Fruit fly (Drosophila melanogaster) whole organism, wandering third instar larva: ENCODE measurements around the gene betaggt-I.

Experiments
- Abd-B ChIP-seq: fragments of >200 bp; optimal IDR thresholded peaks from 2 replicates; lab custom pipeline; 2017; ENCODE audit warnings: missing biosample characterization, missing genetic modification characterization
- CG32264 ChIP-seq: fragments of 200-800 bp; sonication (Bioruptor generic); optimal IDR thresholded peaks from 2 replicates; lab custom pipeline; 2016; ENCODE audit warnings: missing biosample characterization, missing genetic modification characterization
- CG9705 ChIP-seq: fragments of 200-800 bp; sonication (Bioruptor generic); optimal IDR thresholded peaks from 2 replicates; lab custom pipeline; 2018; ENCODE audit warnings: missing biosample characterization, mild to moderate bottlenecking, missing genetic modification characterization
- Dfd ChIP-seq: fragments of >200 bp; optimal IDR thresholded peaks from 2 replicates; lab custom pipeline; 2017; ENCODE audit warnings: missing biosample characterization, missing genetic modification characterization
- Dif ChIP-seq: fragments of 200-275, 200-300 bp; sonication (Bioruptor generic); optimal IDR thresholded peaks from 2 replicates; lab custom pipeline; 2018; ENCODE audit warnings: missing biosample characterization, missing genetic modification characterization; ENCODE audit not compliant: partially characterized antibody
- GATAd ChIP-seq: sonication (Bioruptor generic); optimal IDR thresholded peaks from 2 replicates; lab custom pipeline; 2016; ENCODE audit warnings: missing biosample characterization, missing genetic modification characterization
- HLH106 ChIP-seq: fragments of 200-800 bp; optimal IDR thresholded peaks from 3 replicates; lab custom pipeline; 2019; ENCODE audit warnings: missing biosample characterization, mild to moderate bottlenecking, missing genetic modification characterization, moderate library complexity
- Hnf4 ChIP-seq: fragments of 200-800 bp; sonication (Bioruptor generic); optimal IDR thresholded peaks from 2 replicates; lab custom pipeline; 2016; ENCODE audit warnings: missing biosample characterization, mild to moderate bottlenecking, missing genetic modification characterization
- Hr78 ChIP-seq: fragments of >200 bp; optimal IDR thresholded peaks from 2 replicates; lab custom pipeline; 2017; ENCODE audit warnings: missing biosample characterization, missing genetic modification characterization
- Hr83 ChIP-seq: fragments of 200-300 bp; sonication (Bioruptor generic); optimal IDR thresholded peaks from 2 replicates; lab custom pipeline; 2016; ENCODE audit warnings: missing biosample characterization, mild to moderate bottlenecking, missing genetic modification characterization, moderate library complexity; ENCODE audit not compliant: poor library complexity, severe bottlenecking
- Jra ChIP-seq: sonication (Bioruptor generic); optimal IDR thresholded peaks from 2 replicates; lab custom pipeline; 2016; ENCODE audit warnings: missing biosample characterization, missing genetic modification characterization
- Mio ChIP-seq: sonication (Bioruptor generic); optimal IDR thresholded peaks from 2 replicates; lab custom pipeline; 2016; ENCODE audit warnings: missing biosample characterization, missing genetic modification characterization
- Myc ChIP-seq: fragments of >200 bp; optimal IDR thresholded peaks from 2 replicates; lab custom pipeline; 2017
- OdsH ChIP-seq: fragments of 200-800 bp; sonication (Bioruptor generic); optimal IDR thresholded peaks from 2 replicates; lab custom pipeline; 2016; ENCODE audit warnings: missing biosample characterization, mild to moderate bottlenecking, missing genetic modification characterization
- Rel ChIP-seq, 2 experiments: fragments of 200-800 bp; sonication (Bioruptor generic) in 1 of 2; optimal IDR thresholded peaks; 2 replicates in 1 of 2; 3 replicates in 1 of 2; lab custom pipeline; 2016 to 2019; ENCODE audit warnings: mild to moderate bottlenecking in 2 of 2, missing biosample characterization in 2 of 2, missing genetic modification characterization in 2 of 2, moderate library complexity in 1 of 2
- Sp1 ChIP-seq: fragments of 200-800 bp; sonication (Bioruptor generic); optimal IDR thresholded peaks from 3 replicates; lab custom pipeline; 2019; ENCODE audit warnings: missing biosample characterization, mild to moderate bottlenecking, missing genetic modification characterization, moderate library complexity
- br ChIP-seq: fragments of 200-800 bp; sonication (Bioruptor generic); optimal IDR thresholded peaks from 2 replicates; lab custom pipeline; 2016; ENCODE audit warnings: missing biosample characterization, missing genetic modification characterization
- brk ChIP-seq: fragments of 200-800 bp; sonication (Bioruptor generic); optimal IDR thresholded peaks from 2 replicates; lab custom pipeline; 2016; ENCODE audit warnings: missing biosample characterization, mild to moderate bottlenecking, missing genetic modification characterization
- dl ChIP-seq, 2 experiments: fragments of 175-275, 200-275 bp in 1 of 2; fragments of 200-275 bp in 1 of 2; sonication (Bioruptor generic); optimal IDR thresholded peaks; lab custom pipeline; 2018; ENCODE audit warnings: mild to moderate bottlenecking in 2 of 2, missing biosample characterization in 2 of 2, missing genetic modification characterization in 2 of 2, moderate library complexity in 2 of 2; ENCODE audit not compliant: partially characterized antibody in 2 of 2, insufficient read depth in 1 of 2
- dmrt93B ChIP-seq: fragments of 200-800 bp; sonication (Bioruptor generic); optimal IDR thresholded peaks from 2 replicates; lab custom pipeline; 2018; ENCODE audit warnings: missing biosample characterization, mild to moderate bottlenecking, missing genetic modification characterization
- dsf ChIP-seq: sonication (Bioruptor generic); optimal IDR thresholded peaks from 2 replicates; lab custom pipeline; 2016; ENCODE audit warnings: missing biosample characterization, missing genetic modification characterization, borderline replicate concordance
- ey ChIP-seq: fragments of 200-800 bp; sonication (Bioruptor generic); optimal IDR thresholded peaks from 2 replicates; lab custom pipeline; 2016; ENCODE audit warnings: missing biosample characterization, missing genetic modification characterization
- foxo ChIP-seq, 2 experiments: fragments of 200-800 bp; sonication (Bioruptor generic); optimal IDR thresholded peaks; 2 replicates in 1 of 2; 3 replicates in 1 of 2; lab custom pipeline; 2016 to 2017; ENCODE audit warnings: missing biosample characterization in 2 of 2, missing genetic modification characterization in 2 of 2
- fru ChIP-seq: fragments of 200-800 bp; sonication (Bioruptor generic); optimal IDR thresholded peaks from 3 replicates; lab custom pipeline; 2016; ENCODE audit warnings: missing biosample characterization, mild to moderate bottlenecking, missing genetic modification characterization
- h ChIP-seq: fragments of 200-800 bp; sonication (Bioruptor generic); optimal IDR thresholded peaks from 3 replicates; lab custom pipeline; 2016; ENCODE audit warnings: missing biosample characterization, mild to moderate bottlenecking, missing genetic modification characterization
- jim ChIP-seq: fragments of 175-275, 200-325 bp; sonication (Bioruptor generic); optimal IDR thresholded peaks from 2 replicates; lab custom pipeline; 2016; ENCODE audit warnings: missing biosample characterization, mild to moderate bottlenecking, missing genetic modification characterization
- lola ChIP-seq: fragments of >200 bp; optimal IDR thresholded peaks from 2 replicates; lab custom pipeline; 2017; ENCODE audit warnings: missing biosample characterization, missing genetic modification characterization
- pan ChIP-seq: fragments of >200 bp; optimal IDR thresholded peaks from 2 replicates; lab custom pipeline; 2017
- psq ChIP-seq: fragments of 200-800 bp; sonication (Bioruptor generic); optimal IDR thresholded peaks from 3 replicates; lab custom pipeline; 2017; ENCODE audit warnings: missing biosample characterization, mild to moderate bottlenecking, missing genetic modification characterization, moderate library complexity
- rgr ChIP-seq: fragments of 200-800 bp; sonication (Bioruptor generic); optimal IDR thresholded peaks from 3 replicates; lab custom pipeline; 2016; ENCODE audit warnings: missing biosample characterization, mild to moderate bottlenecking, missing genetic modification characterization
- sage ChIP-seq: fragments of 200-800 bp; sonication (Bioruptor generic); optimal IDR thresholded peaks from 2 replicates; lab custom pipeline; 2016; ENCODE audit warnings: missing biosample characterization, mild to moderate bottlenecking, missing genetic modification characterization
- sv ChIP-seq: fragments of 200-800 bp; sonication (Bioruptor generic); optimal IDR thresholded peaks from 3 replicates; lab custom pipeline; 2016; ENCODE audit warnings: missing biosample characterization, missing genetic modification characterization
- usp ChIP-seq: fragments of >200 bp; optimal IDR thresholded peaks from 2 replicates; lab custom pipeline; 2017; ENCODE audit warnings: missing biosample characterization, missing genetic modification characterization
- woc ChIP-seq: sonication (Bioruptor generic); optimal IDR thresholded peaks from 2 replicates; lab custom pipeline; 2016; ENCODE audit warnings: missing biosample characterization, mild to moderate bottlenecking, missing genetic modification characterization

Gene betaggt-I

DNA sequence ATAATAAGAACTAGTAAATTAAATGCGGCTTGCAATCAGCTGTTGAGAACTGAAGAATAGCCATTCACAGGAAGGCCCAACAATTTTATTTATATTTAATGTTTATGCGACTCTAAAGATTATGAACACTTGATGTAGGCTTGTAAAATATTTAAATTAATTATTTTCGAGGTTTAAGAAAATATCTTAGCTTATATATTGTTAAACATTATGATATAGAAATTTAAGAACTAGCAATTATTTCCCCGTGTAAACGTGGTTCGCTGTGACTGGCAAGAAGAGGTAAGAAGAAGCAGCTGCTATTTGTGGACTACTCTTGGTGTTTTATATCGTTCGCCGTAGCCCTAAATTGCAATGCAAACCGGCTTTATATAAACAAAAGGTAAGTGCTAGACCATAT lies at the start of gene betaggt-I, which contains the start of gene mRpL24:
Gene betaggt-I, plus strand, starts transcription at position 280 of the 400 bp plus-strand sequence.
Gene mRpL24, minus strand, starts transcription at position 62 of the 400 bp plus-strand sequence.
- TF ChIP-seq Jra (peak; percentile 90), dsf (GFP tag; lab: Kevin White, UChicago) (peak; percentile 91), dmrt93B (peak; percentile 95), Hnf4 (peak; percentile 93), CG9705 (GFP tag; lab: Kevin White, UChicago) (peak; percentile 97), h (peak; percentile 97), Sp1 (GFP tag; lab: Kevin White, UChicago) (peak; percentile 98), GATAd (GFP tag; lab: Kevin White, UChicago) (peak; percentile 85), woc (GFP tag; lab: Kevin White, UChicago) (peak; percentile 89), Rel (GFP tag; optimal IDR thresholded peaks at IDR 0.05; lab: Kevin White, UChicago) (peak; percentile 46), Rel (tag; optimal IDR thresholded peaks at IDR 0.05; lab: Kevin White, UChicago) (peak; percentile 88), rgr (peak; percentile 98), Myc (peak; percentile 39), foxo (GFP tag; optimal IDR thresholded peaks at IDR 0.05; lab: Kevin White, UChicago) (peak; percentile 5 to 98), ey (GFP tag; lab: Kevin White, UChicago) (peak; percentile 92), CG32264 (GFP tag; lab: Kevin White, UChicago) (peak; percentile 70), Dfd (no peak), HLH106 (tag; lab: Kevin White, UChicago) (peak; percentile 99), sage (GFP tag; lab: Kevin White, UChicago) (peak; percentile 90), Hr83 (GFP tag; lab: Kevin White, UChicago) (peak; percentile 44), fru (GFP tag; lab: Kevin White, UChicago) (peak; percentile 95), OdsH (GFP tag; lab: Kevin White, UChicago) (peak; percentile 97), Mio (GFP tag; lab: Kevin White, UChicago) (peak; percentile 49), sv (GFP tag; lab: Kevin White, UChicago) (peak; percentile 95), Dif (GFP tag; lab: Kevin White, UChicago) (no peak), pan (lab: Kevin White, UChicago) (no peak), br (peak; percentile 94), lola (no peak), brk (GFP tag; lab: Kevin White, UChicago) (peak; percentile 96), jim (GFP tag; lab: Kevin White, UChicago) (no peak), psq (GFP tag; lab: Kevin White, UChicago) (peak; percentile 94), Abd-B (GFP tag; lab: Kevin White, UChicago) (no peak), Hr78 (GFP tag; lab: Kevin White, UChicago) (no peak)

DNA sequence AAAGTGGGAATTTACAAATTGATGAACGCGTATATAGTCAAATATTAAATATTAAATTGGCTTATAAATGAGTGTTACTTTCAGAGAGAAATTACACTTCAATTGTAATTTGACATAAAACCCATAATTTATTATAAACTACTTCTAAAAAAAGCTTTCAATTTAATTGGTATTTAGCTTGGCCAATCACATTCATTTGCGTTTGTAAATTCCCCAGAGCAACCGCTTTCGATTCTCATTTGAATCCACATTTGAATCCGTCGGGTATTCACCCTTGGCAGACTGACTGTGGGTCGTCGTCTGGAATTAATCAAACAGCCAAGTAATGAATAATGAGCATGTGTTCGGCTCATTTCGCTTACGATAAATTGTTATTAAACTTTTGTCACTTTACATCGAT lies 49.5 kb upstream of the betaggt-I start:
- TF ChIP-seq Dfd: no peak
- TF ChIP-seq Hnf4: no peak
- TF ChIP-seq Rel (GFP tag; optimal IDR thresholded peaks at IDR 0.05; lab: Kevin White, UChicago): no peak
- TF ChIP-seq Rel (tag; optimal IDR thresholded peaks at IDR 0.05; lab: Kevin White, UChicago): peak; percentile 74

DNA sequence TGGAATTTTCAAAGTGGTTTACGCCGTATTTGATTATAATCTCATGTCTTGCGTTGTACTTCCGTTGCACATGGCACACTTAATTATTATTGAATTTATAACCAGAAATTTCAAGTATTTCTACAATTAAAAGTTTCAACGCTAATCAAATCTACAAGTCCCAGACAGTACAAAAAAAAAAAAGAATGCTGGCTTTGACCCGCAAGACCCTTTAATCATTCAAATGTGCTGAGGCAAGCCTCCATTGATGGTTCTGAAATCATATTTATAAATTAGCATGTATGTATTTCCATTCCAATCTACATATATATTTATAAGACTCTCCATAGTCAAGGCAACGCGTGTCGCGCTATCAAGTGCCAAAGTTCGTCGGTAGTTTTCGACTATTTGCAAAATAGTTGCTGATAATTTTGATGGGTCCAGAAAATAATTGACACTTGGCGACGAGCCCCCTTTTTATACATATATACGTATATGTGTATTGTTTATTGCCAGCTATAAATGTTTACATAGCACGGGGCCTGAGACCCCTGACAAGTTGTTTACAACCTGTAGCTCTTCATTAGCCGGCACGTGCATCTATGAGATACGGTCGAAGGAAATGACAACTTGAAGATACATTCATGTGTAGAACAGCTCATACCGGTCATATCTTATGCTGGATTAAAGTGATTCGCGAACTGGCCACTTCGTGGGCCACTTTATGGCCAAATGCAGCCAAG lies 48.7 kb upstream of the betaggt-I start:
- TF ChIP-seq brk (GFP tag; lab: Kevin White, UChicago) (no peak), Jra (no peak), Dif (GFP tag; lab: Kevin White, UChicago) (no peak), sage (GFP tag; lab: Kevin White, UChicago) (no peak), usp (no peak), CG32264 (GFP tag; lab: Kevin White, UChicago) (no peak), jim (GFP tag; lab: Kevin White, UChicago) (no peak), Myc (no peak), br (no peak)
- TF ChIP-seq, all 38 proteins: peak for 0

DNA sequence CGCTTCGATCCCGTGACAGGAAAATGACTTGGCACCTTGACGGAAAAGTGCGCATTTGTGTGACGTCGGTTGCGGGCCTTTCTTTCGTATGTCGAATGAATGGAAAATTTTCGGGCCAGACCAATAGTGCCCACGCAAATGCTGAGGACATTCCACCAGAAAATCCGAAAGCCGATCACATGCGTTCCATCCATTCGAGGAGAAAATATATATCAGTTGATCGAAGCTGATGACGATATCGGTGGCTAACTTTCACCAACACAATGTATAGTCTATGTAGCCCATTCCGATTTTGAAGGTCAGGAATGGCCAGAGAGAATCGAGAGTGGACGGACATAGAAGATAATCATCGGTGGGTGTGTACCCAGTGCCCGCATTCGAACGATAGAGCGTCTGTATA lies 47.2 kb upstream of the betaggt-I start:
- no peak for TF ChIP-seq fru (GFP tag; lab: Kevin White, UChicago)
- TF ChIP-seq Hr78 (GFP tag; lab: Kevin White, UChicago): no peak
- no peak for TF ChIP-seq foxo (GFP tag; optimal IDR thresholded peaks at IDR 0.05; lab: Kevin White, UChicago)
- TF ChIP-seq h: no peak
- TF ChIP-seq Sp1 (GFP tag; lab: Kevin White, UChicago): no peak
- no peak for TF ChIP-seq sage (GFP tag; lab: Kevin White, UChicago)
- no peak for TF ChIP-seq dl (GFP tag; optimal IDR thresholded peaks at IDR 0.05; lab: Kevin White, UChicago; ENCODE audit: insufficient read depth in 1 of 2, partially characterized antibody in 2 of 2)
- TF ChIP-seq usp: no peak
- TF ChIP-seq Mio (GFP tag; lab: Kevin White, UChicago): no peak
- TF ChIP-seq Myc: no peak
- TF ChIP-seq Dif (GFP tag; lab: Kevin White, UChicago): no peak
- TF ChIP-seq brk (GFP tag; lab: Kevin White, UChicago): no peak
- no peak for TF ChIP-seq HLH106 (tag; lab: Kevin White, UChicago)
- no peak for TF ChIP-seq GATAd (GFP tag; lab: Kevin White, UChicago)
